Worm (Caenorhabditis elegans) whole organism, L2 larva: ENCODE results near the gene nhr-15.

Experiments used
- C34F6.9 ChIP-seq: fragments of 150-350 bp; optimal IDR thresholded peaks from 2 replicates; lab custom pipeline; 2014; ENCODE audit warnings: missing biosample characterization, missing genetic modification characterization
- Y55F3AM.14 ChIP-seq: fragments of 200-800 bp; sonication (Bioruptor generic); optimal IDR thresholded peaks from 2 replicates; lab custom pipeline; 2018; ENCODE audit warnings: mild to moderate bottlenecking, missing genetic modification characterization, missing compliant biosample characterization
- alr-1 ChIP-seq: fragments of 150-350 bp; optimal IDR thresholded peaks from 2 replicates; lab custom pipeline; 2014; ENCODE audit warnings: missing biosample characterization, missing genetic modification characterization
- aly-2 ChIP-seq: fragments of 150-350 bp; optimal IDR thresholded peaks from 2 replicates; lab custom pipeline; 2014; ENCODE audit warnings: missing biosample characterization, missing genetic modification characterization
- blmp-1 ChIP-seq: sonication (generic microtip); optimal IDR thresholded peaks from 2 replicates; lab custom pipeline; 2017; ENCODE audit warnings: missing genetic modification characterization, mild to moderate bottlenecking, missing compliant biosample characterization, antibody characterized with exemption, moderate library complexity; ENCODE audit not compliant: insufficient read depth
- ceh-16 ChIP-seq: fragments of 150-350 bp; optimal IDR thresholded peaks from 2 replicates; lab custom pipeline; 2014; ENCODE audit warnings: missing biosample characterization, missing genetic modification characterization
- ceh-82 ChIP-seq: fragments of 150-350 bp; optimal IDR thresholded peaks from 2 replicates; lab custom pipeline; 2014; ENCODE audit warnings: missing biosample characterization, missing genetic modification characterization
- crh-2 ChIP-seq: sonication (generic microtip); optimal IDR thresholded peaks from 2 replicates; lab custom pipeline; 2017; ENCODE audit warnings: missing biosample characterization, missing genetic modification characterization
- dmd-4 ChIP-seq: sonication (generic microtip); optimal IDR thresholded peaks from 2 replicates; lab custom pipeline; 2017; ENCODE audit warnings: missing biosample characterization, missing genetic modification characterization
- egl-27 ChIP-seq: sonication (generic microtip); optimal IDR thresholded peaks from 3 replicates; lab custom pipeline; 2017; ENCODE audit warnings: missing biosample characterization, missing genetic modification reagents, missing genetic modification characterization
- elt-3 ChIP-seq: sonication (generic microtip); optimal IDR thresholded peaks from 2 replicates; lab custom pipeline; 2017; ENCODE audit warnings: missing biosample characterization, missing genetic modification characterization
- fos-1 ChIP-seq: fragments of 150-350 bp; optimal IDR thresholded peaks from 2 replicates; lab custom pipeline; 2014; ENCODE audit warnings: missing biosample characterization, missing genetic modification characterization
- gmeb-1 ChIP-seq: fragments of 150-350 bp; optimal IDR thresholded peaks from 2 replicates; lab custom pipeline; 2014; ENCODE audit warnings: missing biosample characterization, missing genetic modification characterization
- lin-13 ChIP-seq: fragments of 150-350 bp; optimal IDR thresholded peaks from 2 replicates; lab custom pipeline; 2014; ENCODE audit warnings: missing biosample characterization, missing genetic modification reagents, missing genetic modification characterization
- lin-39 ChIP-seq: fragments of 150-350 bp; optimal IDR thresholded peaks from 2 replicates; lab custom pipeline; 2014; ENCODE audit warnings: missing biosample characterization, missing genetic modification reagents, missing genetic modification characterization
- lsy-2 ChIP-seq, 2 experiments: fragments of 150-350 bp in 1 of 2; sonication (generic microtip) in 1 of 2; optimal IDR thresholded peaks; 2 replicates each; lab custom pipeline; 2014 to 2017; ENCODE audit warnings: missing biosample characterization in 2 of 2, missing genetic modification characterization in 2 of 2
- mbf-1 ChIP-seq: sonication (generic microtip); optimal IDR thresholded peaks from 2 replicates; lab custom pipeline; 2017; ENCODE audit warnings: missing biosample characterization, missing genetic modification characterization
- nhr-10 ChIP-seq: sonication (generic microtip); optimal IDR thresholded peaks from 2 replicates; lab custom pipeline; 2017; ENCODE audit warnings: missing biosample characterization, missing genetic modification characterization
- nhr-11 ChIP-seq: fragments of 150-350 bp; optimal IDR thresholded peaks from 2 replicates; lab custom pipeline; 2014; ENCODE audit warnings: missing biosample characterization, missing genetic modification characterization
- nhr-129 ChIP-seq: fragments of 150-350 bp; optimal IDR thresholded peaks from 2 replicates; lab custom pipeline; 2014; ENCODE audit warnings: missing biosample characterization, missing genetic modification characterization
- nhr-21 ChIP-seq: fragments of 150-350 bp; optimal IDR thresholded peaks from 2 replicates; lab custom pipeline; 2014; ENCODE audit warnings: missing biosample characterization, missing genetic modification characterization
- nhr-23 ChIP-seq: fragments of 150-350 bp; optimal IDR thresholded peaks from 2 replicates; lab custom pipeline; 2014; ENCODE audit warnings: missing biosample characterization, missing genetic modification reagents, missing genetic modification characterization
- skn-1 ChIP-seq: sonication (generic microtip); optimal IDR thresholded peaks from 2 replicates; lab custom pipeline; 2017; ENCODE audit warnings: missing biosample characterization, missing genetic modification characterization
- sma-3 ChIP-seq: sonication (generic microtip); optimal IDR thresholded peaks from 2 replicates; lab custom pipeline; 2016; ENCODE audit warnings: missing genetic modification reagents, missing genetic modification characterization, missing compliant biosample characterization
- sma-9 ChIP-seq, 2 experiments: fragments of 150-350 bp in 1 of 2; sonication (generic microtip) in 1 of 2; optimal IDR thresholded peaks; 2 replicates each; lab custom pipeline; 2014 to 2016; ENCODE audit warnings: missing genetic modification characterization in 2 of 2, mild to moderate bottlenecking in 1 of 2, missing biosample characterization in 1 of 2, missing compliant biosample characterization in 1 of 2, missing genetic modification reagents in 1 of 2, moderate library complexity in 1 of 2
- unc-62 ChIP-seq: fragments of 150-350 bp; optimal IDR thresholded peaks from 2 replicates; lab custom pipeline; 2014; ENCODE audit warnings: missing biosample characterization, missing genetic modification reagents, missing genetic modification characterization
- zag-1 ChIP-seq: fragments of 150-350 bp; optimal IDR thresholded peaks from 2 replicates; lab custom pipeline; 2014; ENCODE audit warnings: missing biosample characterization, missing genetic modification characterization
- ztf-11 ChIP-seq: sonication (generic microtip); optimal IDR thresholded peaks from 2 replicates; lab custom pipeline; 2017; ENCODE audit warnings: missing biosample characterization, missing genetic modification characterization
- ztf-4 ChIP-seq: fragments of 150-350 bp; optimal IDR thresholded peaks from 2 replicates; lab custom pipeline; 2014; ENCODE audit warnings: missing biosample characterization, missing genetic modification characterization

The nhr-15 gene

DNA sequence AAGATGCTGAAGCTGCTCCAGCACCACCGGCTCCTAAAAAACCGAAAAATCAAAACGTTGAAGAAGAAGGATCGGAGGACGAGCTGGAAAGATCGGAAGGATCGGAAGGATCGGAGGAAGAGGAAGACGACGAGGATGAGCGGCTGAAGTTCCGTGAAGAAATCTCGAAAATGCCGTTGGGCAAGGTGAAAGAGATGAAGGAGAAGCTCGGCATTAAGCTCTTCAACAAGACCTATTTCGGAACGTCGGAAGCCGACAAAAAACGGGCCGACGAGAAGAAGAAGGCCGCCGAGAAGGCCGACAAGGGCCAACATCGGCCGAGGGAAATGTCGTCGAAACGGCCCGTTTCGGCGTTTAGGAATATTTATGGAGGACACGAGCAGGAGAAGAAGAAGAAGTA lies 48.8 kb downstream of the nhr-15 start:
- TF ChIP-seq skn-1 (no peak), lsy-2 (tag; optimal IDR thresholded peaks at IDR 0.05; lab: Kevin White, UChicago) (no peak), ztf-11 (tag; lab: Kevin White, UChicago) (no peak), nhr-23 (no peak), alr-1 (tag; lab: Kevin White, UChicago) (no peak), aly-2 (no peak), egl-27 (tag; lab: Kevin White, UChicago) (no peak), zag-1 (tag; lab: Kevin White, UChicago) (no peak), elt-3 (no peak), gmeb-1 (tag; lab: Kevin White, UChicago) (no peak), ztf-4 (tag; lab: Kevin White, UChicago) (no peak), nhr-21 (tag; lab: Kevin White, UChicago) (no peak), blmp-1 (tag; lab: Kevin White, UChicago) (no peak), nhr-129 (tag; lab: Kevin White, UChicago) (no peak), C34F6.9 (no peak), lin-13 (GFP tag; lab: Kevin White, UChicago) (no peak), unc-62 (no peak), ceh-82 (no peak), lin-39 (no peak), crh-2 (no peak)

DNA sequence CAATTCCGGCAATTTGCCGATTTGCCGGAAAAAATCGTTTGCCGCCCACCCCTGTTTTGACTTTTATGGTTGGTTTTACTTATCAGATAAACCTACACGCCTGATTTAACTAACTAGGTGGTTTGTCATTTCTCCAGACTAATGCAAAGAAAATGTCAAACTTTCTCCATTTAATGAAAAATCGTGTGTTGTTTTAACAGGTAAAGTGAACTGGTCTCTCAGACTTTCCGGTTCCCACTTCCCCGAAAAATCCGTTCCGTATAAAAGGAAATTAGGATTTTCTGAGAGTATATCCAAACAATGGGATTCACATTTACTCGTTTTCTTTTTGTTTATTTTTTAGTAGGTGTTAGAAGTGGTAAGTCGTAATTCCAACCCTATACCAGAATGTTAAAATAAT lies 52.1 kb downstream of the nhr-15 start, which contains the start of gene mltn-6:
mltn-6 (plus strand) TSS at position 301 of the 400 bp plus-strand sequence.
- TF ChIP-seq mbf-1 (tag; lab: Kevin White, UChicago) (no peak), ceh-16 (tag; lab: Kevin White, UChicago) (no peak), fos-1 (tag; lab: Kevin White, UChicago) (no peak), nhr-10 (tag; lab: Kevin White, UChicago) (no peak), sma-3 (no peak), aly-2 (no peak), Y55F3AM.14 (no peak), elt-3 (no peak), egl-27 (tag; lab: Kevin White, UChicago) (no peak), sma-9 (GFP tag; optimal IDR thresholded peaks at IDR 0.05; lab: Kevin White, UChicago) (no peak), sma-9 (tag; optimal IDR thresholded peaks at IDR 0.05; lab: Kevin White, UChicago) (no peak), nhr-129 (tag; lab: Kevin White, UChicago) (no peak), lin-13 (GFP tag; lab: Kevin White, UChicago) (no peak)

DNA sequence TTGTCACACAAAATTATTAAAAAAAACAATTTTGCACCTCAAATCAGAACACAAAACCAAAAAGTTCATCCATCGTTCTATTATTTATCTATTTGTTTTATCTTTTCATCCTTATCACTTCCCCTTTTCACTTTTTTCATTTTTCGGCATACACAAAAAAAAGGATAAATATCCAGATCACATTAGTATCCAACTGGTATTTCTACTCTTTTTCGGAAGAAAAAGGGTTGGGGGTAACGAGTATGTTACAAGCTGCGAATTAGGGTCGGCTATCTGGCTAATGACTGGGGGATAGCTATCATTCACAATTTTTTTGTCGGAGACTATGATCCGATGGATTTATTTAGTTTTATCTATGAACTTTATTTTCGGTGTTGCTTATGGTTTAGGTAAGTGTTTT lies 57.5 kb downstream of the nhr-15 start, which contains the start of gene mltn-7:
mltn-7 (plus strand) TSS at position 301 of the 400 bp plus-strand sequence.
- TF ChIP-seq nhr-11 (tag; lab: Kevin White, UChicago) (no peak), dmd-4 (no peak), ztf-4 (tag; lab: Kevin White, UChicago) (no peak), zag-1 (tag; lab: Kevin White, UChicago) (no peak), alr-1 (tag; lab: Kevin White, UChicago) (no peak)

DNA sequence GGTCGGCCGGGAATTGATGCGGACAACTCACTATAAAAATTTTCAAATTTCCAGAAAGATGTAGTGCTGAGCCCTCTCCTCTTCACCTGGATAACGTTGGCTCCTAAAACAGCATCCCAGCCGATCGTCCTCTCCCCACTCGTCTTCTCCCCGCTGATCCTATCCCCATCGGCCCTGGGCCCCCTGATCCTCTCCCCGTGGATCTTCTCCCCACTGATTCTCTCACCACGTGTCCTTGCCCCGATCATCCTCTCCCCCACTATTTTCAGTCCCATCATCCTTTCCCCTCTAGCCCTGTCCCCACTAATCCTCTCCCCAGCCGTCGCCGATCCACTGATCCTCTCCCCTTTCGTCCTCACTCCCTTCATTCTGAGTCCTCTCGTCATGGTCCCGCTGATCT lies 60.7 kb downstream of the nhr-15 start:
- TF ChIP-seq lin-13 (GFP tag; lab: Kevin White, UChicago) (no peak), ceh-82 (no peak)
